Fruit fly (Drosophila melanogaster) whole organism, wandering third instar larva: ENCODE data around the gene tacc.

ENCODE experiments used
- GATAd ChIP-seq: sonication (Bioruptor generic); optimal IDR thresholded peaks from 2 replicates; lab custom pipeline; 2016; ENCODE audit warnings: missing biosample characterization, missing genetic modification characterization
- dmrt93B ChIP-seq: fragments of 200-800 bp; sonication (Bioruptor generic); optimal IDR thresholded peaks from 2 replicates; lab custom pipeline; 2018; ENCODE audit warnings: missing biosample characterization, mild to moderate bottlenecking, missing genetic modification characterization
- dsf ChIP-seq: sonication (Bioruptor generic); optimal IDR thresholded peaks from 2 replicates; lab custom pipeline; 2016; ENCODE audit warnings: missing biosample characterization, missing genetic modification characterization, borderline replicate concordance
- lola ChIP-seq: fragments of >200 bp; optimal IDR thresholded peaks from 2 replicates; lab custom pipeline; 2017; ENCODE audit warnings: missing biosample characterization, missing genetic modification characterization
- usp ChIP-seq: fragments of >200 bp; optimal IDR thresholded peaks from 2 replicates; lab custom pipeline; 2017; ENCODE audit warnings: missing biosample characterization, missing genetic modification characterization

- TF ChIP-seq dsf (GFP tag; lab: Kevin White, UChicago), result no peak
- no peak for TF ChIP-seq lola
- TF ChIP-seq GATAd (GFP tag; lab: Kevin White, UChicago), result no peak
- no peak for TF ChIP-seq usp (GFP tag; lab: Kevin White, UChicago)
- TF ChIP-seq dmrt93B (GFP tag; lab: Kevin White, UChicago), result no peak
These were observed 26.1 kb upstream of the tacc start, which contains the start of gene CG44088 for dm6 chr3R:4774953-4775352.
